Worm (Caenorhabditis elegans) whole organism, mixed stage, embryonic: ENCODE measurements around the gene F59B1.6.

ENCODE experiments used
- M03D4.4 ChIP-seq: sonication (generic microtip); optimal IDR thresholded peaks from 2 replicates; lab custom pipeline; 2017; ENCODE audit warnings: mild to moderate bottlenecking, missing genetic modification characterization, missing compliant biosample characterization
- bed-3 ChIP-seq: fragments of 200-800 bp; sonication (Bioruptor generic); optimal IDR thresholded peaks from 3 replicates; lab custom pipeline; 2018; ENCODE audit warnings: mild to moderate bottlenecking, missing genetic modification characterization, moderate library complexity, missing compliant biosample characterization
- blmp-1 ChIP-seq: fragments of 150-350 bp; optimal IDR thresholded peaks from 2 replicates; lab custom pipeline; 2014; ENCODE audit warnings: missing biosample characterization, missing genetic modification characterization
- ceh-39 ChIP-seq: fragments of 150-350 bp; optimal IDR thresholded peaks from 2 replicates; lab custom pipeline; 2014; ENCODE audit warnings: missing biosample characterization, missing genetic modification characterization
- ceh-43 ChIP-seq: fragments of 200-800 bp; sonication (Bioruptor generic); optimal IDR thresholded peaks from 2 replicates; lab custom pipeline; 2018; ENCODE audit warnings: mild to moderate bottlenecking, missing genetic modification characterization, moderate library complexity, missing compliant biosample characterization
- ces-1 ChIP-seq: fragments of 150-350 bp; optimal IDR thresholded peaks from 2 replicates; lab custom pipeline; 2014; ENCODE audit warnings: missing biosample characterization, missing genetic modification reagents, missing genetic modification characterization
- cnd-1 ChIP-seq: fragments of 200-800 bp; sonication (Bioruptor generic); optimal IDR thresholded peaks from 2 replicates; lab custom pipeline; 2018; ENCODE audit warnings: mild to moderate bottlenecking, missing genetic modification characterization, missing compliant biosample characterization
- drap-1 ChIP-seq: fragments of 200-800 bp; sonication (Bioruptor generic); optimal IDR thresholded peaks from 3 replicates; lab custom pipeline; 2018; ENCODE audit warnings: mild to moderate bottlenecking, missing genetic modification characterization, missing compliant biosample characterization
- elt-1 ChIP-seq: sonication (generic microtip); optimal IDR thresholded peaks from 2 replicates; lab custom pipeline; 2017; ENCODE audit warnings: missing genetic modification characterization, mild to moderate bottlenecking, missing compliant biosample characterization, antibody characterized with exemption, moderate library complexity, borderline replicate concordance; ENCODE audit not compliant: insufficient read depth
- elt-3 ChIP-seq: fragments of 150-350 bp; optimal IDR thresholded peaks from 2 replicates; lab custom pipeline; 2014; ENCODE audit warnings: missing biosample characterization, missing genetic modification characterization
- flh-1 ChIP-seq: fragments of 200-800 bp; sonication (Bioruptor generic); optimal IDR thresholded peaks from 2 replicates; lab custom pipeline; 2018; ENCODE audit warnings: mild to moderate bottlenecking, missing genetic modification characterization, moderate library complexity, missing compliant biosample characterization
- ham-2 ChIP-seq: fragments of 200-800 bp; sonication (Bioruptor generic); optimal IDR thresholded peaks from 2 replicates; lab custom pipeline; 2018; ENCODE audit warnings: mild to moderate bottlenecking, missing genetic modification characterization, missing compliant biosample characterization
- hlh-1 ChIP-seq: fragments of 150-350 bp; optimal IDR thresholded peaks from 2 replicates; lab custom pipeline; 2014; ENCODE audit warnings: missing biosample characterization, missing genetic modification reagents, missing genetic modification characterization
- lin-13 ChIP-seq: fragments of 150-350 bp; optimal IDR thresholded peaks from 2 replicates; lab custom pipeline; 2014; ENCODE audit warnings: missing biosample characterization, missing genetic modification characterization
- lsy-2 ChIP-seq: fragments of 150-350 bp; optimal IDR thresholded peaks from 2 replicates; lab custom pipeline; 2014; ENCODE audit warnings: missing biosample characterization, missing genetic modification characterization
- mep-1 ChIP-seq: fragments of 150-350 bp; optimal IDR thresholded peaks from 2 replicates; lab custom pipeline; 2017; ENCODE audit warnings: missing biosample characterization, missing genetic modification reagents, missing genetic modification characterization, inconsistent platforms
- mls-2 ChIP-seq: sonication (generic microtip); optimal IDR thresholded peaks from 2 replicates; lab custom pipeline; 2016; ENCODE audit warnings: mild to moderate bottlenecking, missing genetic modification characterization, moderate library complexity, missing compliant biosample characterization
- nhr-12 ChIP-seq: fragments of 150-350 bp; optimal IDR thresholded peaks from 2 replicates; lab custom pipeline; 2014; ENCODE audit warnings: missing biosample characterization, missing genetic modification characterization
- nhr-28 ChIP-seq: fragments of 150-350 bp; optimal IDR thresholded peaks from 2 replicates; lab custom pipeline; 2014; ENCODE audit warnings: missing biosample characterization, missing genetic modification characterization
- nhr-76 ChIP-seq: sonication (generic microtip); optimal IDR thresholded peaks from 2 replicates; lab custom pipeline; 2017; ENCODE audit warnings: missing biosample characterization, missing genetic modification characterization
- pha-4 ChIP-seq: fragments of 150-350 bp; optimal IDR thresholded peaks from 2 replicates; lab custom pipeline; 2018; ENCODE audit warnings: missing biosample characterization, missing genetic modification reagents, missing genetic modification characterization
- sem-2 ChIP-seq: fragments of 200-800 bp; sonication (Bioruptor generic); optimal IDR thresholded peaks from 2 replicates; lab custom pipeline; 2018; ENCODE audit warnings: mild to moderate bottlenecking, missing genetic modification characterization, missing compliant biosample characterization
- snpc-4 ChIP-seq: fragments of 150-350 bp; optimal IDR thresholded peaks from 2 replicates; lab custom pipeline; 2014; ENCODE audit warnings: missing biosample characterization, missing genetic modification characterization
- sptf-1 ChIP-seq: sonication (generic microtip); optimal IDR thresholded peaks from 2 replicates; lab custom pipeline; 2017; ENCODE audit warnings: mild to moderate bottlenecking, missing genetic modification characterization, moderate library complexity, missing compliant biosample characterization
- tbx-8 ChIP-seq: fragments of 200-800 bp; sonication (Bioruptor generic); optimal IDR thresholded peaks from 2 replicates; lab custom pipeline; 2018; ENCODE audit warnings: mild to moderate bottlenecking, missing genetic modification characterization, moderate library complexity, missing compliant biosample characterization
- unc-120 ChIP-seq: sonication (generic microtip); optimal IDR thresholded peaks from 2 replicates; lab custom pipeline; 2017; ENCODE audit warnings: missing genetic modification characterization, missing compliant biosample characterization; ENCODE audit not compliant: poor library complexity, severe bottlenecking
- unc-62 ChIP-seq: fragments of 150-350 bp; optimal IDR thresholded peaks from 2 replicates; lab custom pipeline; 2014; ENCODE audit warnings: missing biosample characterization, missing genetic modification reagents, missing genetic modification characterization
- zip-8 ChIP-seq: fragments of 150-350 bp; optimal IDR thresholded peaks from 2 replicates; lab custom pipeline; 2014; ENCODE audit warnings: missing biosample characterization, missing genetic modification characterization
- ztf-11 ChIP-seq: fragments of 150-350 bp; optimal IDR thresholded peaks from 2 replicates; lab custom pipeline; 2014; ENCODE audit warnings: missing biosample characterization, missing genetic modification characterization

The F59B1.6 gene

DNA sequence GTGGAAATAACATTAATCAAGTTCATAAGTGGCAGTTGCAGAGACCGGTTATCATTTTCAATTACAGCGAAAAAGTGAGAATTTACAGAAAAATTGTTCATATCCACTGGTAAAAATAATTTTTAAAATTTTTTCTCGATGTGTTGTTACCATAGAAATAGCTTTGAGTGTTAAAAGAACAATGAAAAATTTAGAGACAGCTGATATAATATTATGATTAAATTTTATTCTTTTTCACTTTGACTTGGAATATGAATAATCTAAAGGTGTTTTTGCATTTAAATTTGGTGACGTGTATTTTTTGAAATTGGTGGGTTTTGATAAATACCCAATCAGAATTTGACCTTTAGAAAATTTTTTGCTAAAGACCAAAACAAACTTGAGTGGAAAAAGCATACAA is at the start of gene F59B1.6:
F59B1.6 (minus strand) TSS at position 101 of the 400 bp plus-strand sequence.
- TF ChIP-seq cnd-1 (no peak), drap-1 (no peak), zip-8 (tag; lab: Kevin White, UChicago) (no peak), pha-4 (tag; lab: Kevin White, UChicago) (no peak), snpc-4 (no peak), nhr-12 (tag; lab: Kevin White, UChicago) (no peak), bed-3 (GFP tag; lab: Kevin White, UChicago) (no peak), sptf-1 (tag; lab: Kevin White, UChicago) (no peak), ztf-11 (tag; lab: Kevin White, UChicago) (no peak), tbx-8 (GFP tag; lab: Kevin White, UChicago) (no peak), nhr-76 (tag; lab: Kevin White, UChicago) (no peak), mep-1 (no peak), blmp-1 (no peak), M03D4.4 (tag; lab: Kevin White, UChicago) (no peak), ham-2 (GFP tag; lab: Kevin White, UChicago) (no peak)
- TF ChIP-seq, all 35 proteins: peak for 0

ce11 chrV:3678513-3678912 is 47.0 kb upstream of the F59B1.6 start:
- TF ChIP-seq M03D4.4 (tag; lab: Kevin White, UChicago) (no peak), unc-62 (GFP tag; lab: Kevin White, UChicago) (no peak), lsy-2 (tag; lab: Kevin White, UChicago) (no peak), pha-4 (tag; lab: Kevin White, UChicago) (no peak), mep-1 (no peak), cnd-1 (no peak), sem-2 (GFP tag; lab: Kevin White, UChicago) (no peak), blmp-1 (no peak), drap-1 (no peak), ceh-39 (tag; lab: Kevin White, UChicago) (no peak), nhr-28 (tag; lab: Kevin White, UChicago) (no peak), ces-1 (GFP tag; lab: Kevin White, UChicago) (no peak), nhr-76 (tag; lab: Kevin White, UChicago) (no peak), ztf-11 (tag; lab: Kevin White, UChicago) (no peak), unc-120 (tag; lab: Kevin White, UChicago) (no peak), mls-2 (tag; lab: Kevin White, UChicago) (no peak), bed-3 (GFP tag; lab: Kevin White, UChicago) (no peak), elt-1 (tag; lab: Kevin White, UChicago) (no peak), tbx-8 (GFP tag; lab: Kevin White, UChicago) (no peak), nhr-12 (tag; lab: Kevin White, UChicago) (no peak)
- TF ChIP-seq, all 35 proteins: peak for 0

ce11 chrV:3677212-3677611 is 45.7 kb upstream of the F59B1.6 start:
- TF ChIP-seq sptf-1 (tag; lab: Kevin White, UChicago) (no peak), pha-4 (tag; lab: Kevin White, UChicago) (no peak), lin-13 (tag; lab: Kevin White, UChicago) (no peak), unc-120 (tag; lab: Kevin White, UChicago) (peak; percentile 63), unc-62 (GFP tag; lab: Kevin White, UChicago) (peak; percentile 94), ces-1 (GFP tag; lab: Kevin White, UChicago) (no peak), cnd-1 (peak; percentile 39), snpc-4 (no peak), hlh-1 (peak; percentile 55)

DNA sequence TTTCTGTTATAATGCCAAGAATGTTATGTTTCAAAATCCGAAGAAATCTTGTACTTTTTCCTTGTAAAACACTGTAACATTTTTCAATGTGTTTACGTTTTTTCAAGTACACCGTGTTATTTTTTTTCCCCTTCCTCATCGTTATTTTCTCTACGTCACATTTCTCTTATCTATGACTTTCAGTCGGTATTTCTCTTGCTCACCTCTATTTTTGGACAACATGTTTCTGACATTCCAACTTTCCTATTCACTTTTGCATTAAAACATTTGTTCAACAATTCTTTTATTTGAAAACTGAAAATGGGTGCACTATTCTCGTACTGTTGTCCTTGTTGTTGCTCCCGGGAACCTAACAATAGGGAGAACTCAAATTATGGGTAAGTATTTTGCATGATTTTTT is 41.6 kb upstream of the F59B1.6 start, which contains the start of gene pals-33:
pals-33 (plus strand) TSS at position 301 of the 400 bp plus-strand sequence.
- TF ChIP-seq ces-1 (GFP tag; lab: Kevin White, UChicago): no peak
- no peak for TF ChIP-seq ceh-43
- no peak for TF ChIP-seq tbx-8 (GFP tag; lab: Kevin White, UChicago)

- TF ChIP-seq flh-1 (GFP tag; lab: Kevin White, UChicago): no peak
- TF ChIP-seq ces-1 (GFP tag; lab: Kevin White, UChicago): no peak
- no peak for TF ChIP-seq sem-2 (GFP tag; lab: Kevin White, UChicago)
Observed at ce11 chrV:3670499-3670898, 39.0 kb upstream of the F59B1.6 start, which contains the start of gene Y39H10B.3. Gene Y39H10B.3, plus strand, starts transcription at chrV:3670799.

ce11 chrV:3668464-3668863 is 37.0 kb upstream of the F59B1.6 start, which contains the start of gene Y39H10B.2:
Gene Y39H10B.2, plus strand, starts transcription at chrV:3668764.
- no peak for TF ChIP-seq ham-2 (GFP tag; lab: Kevin White, UChicago)
- TF ChIP-seq drap-1: no peak
- TF ChIP-seq elt-3 (tag; lab: Kevin White, UChicago): no peak
- TF ChIP-seq nhr-28 (tag; lab: Kevin White, UChicago): no peak
- TF ChIP-seq ceh-39 (tag; lab: Kevin White, UChicago): no peak
- no peak for TF ChIP-seq lin-13 (tag; lab: Kevin White, UChicago)
- no peak for TF ChIP-seq blmp-1
- TF ChIP-seq pha-4 (tag; lab: Kevin White, UChicago): no peak
- no peak for TF ChIP-seq mls-2 (tag; lab: Kevin White, UChicago)
- no peak for TF ChIP-seq flh-1 (GFP tag; lab: Kevin White, UChicago)
- no peak for TF ChIP-seq elt-1 (tag; lab: Kevin White, UChicago)
- no peak for TF ChIP-seq hlh-1
- TF ChIP-seq unc-62 (GFP tag; lab: Kevin White, UChicago): no peak
- TF ChIP-seq ceh-43: no peak
- TF ChIP-seq cnd-1: no peak
